Worm (Caenorhabditis elegans): ENCODE results near the gene T13C5.3.

DNA sequence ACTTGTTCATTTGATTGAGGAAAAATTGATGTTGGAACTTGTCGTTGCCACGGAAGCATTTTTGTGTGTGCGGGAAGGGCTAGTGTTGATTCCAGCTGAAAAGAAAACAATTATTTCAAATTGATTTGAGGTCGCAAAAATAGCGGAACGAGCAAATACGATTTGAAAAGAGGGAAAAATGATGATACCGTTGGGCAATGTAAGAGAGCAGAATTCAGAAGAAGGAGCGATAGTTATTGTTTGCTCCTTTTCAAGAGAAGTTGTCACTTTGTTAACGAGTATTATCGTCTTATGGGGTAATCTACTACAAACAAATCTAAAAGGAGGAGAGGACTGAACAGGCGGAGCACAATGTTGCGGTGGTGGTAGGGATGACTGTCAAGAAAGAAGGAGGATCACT, 17.9 kb upstream of the T13C5.3 start, which contains the start of gene odd-2:
- TF ChIP-seq daf-16 (GFP tag; optimal IDR thresholded peaks at IDR 0.05) = no peak
- TF ChIP-seq daf-16 (tag; optimal IDR thresholded peaks at IDR 0.05) = no peak
- TF ChIP-seq lin-1 (GFP tag; IDR thresholded peaks at IDR 0.05) = no peak
- TF ChIP-seq lim-7 (GFP tag; IDR thresholded peaks at IDR 0.05) = no peak
- no peak for TF ChIP-seq pqm-1 (tag; optimal IDR thresholded peaks at IDR 0.05)

Data from whole organism, L4 larva.